Worm (Caenorhabditis elegans): ENCODE measurements around the gene F13A2.2.
A peak's percentile ranks its signal among the peaks of the same experiment; 100 is the strongest.

F13A2.2 gene

ce11 chrV:4357369-4357768, 27.0 kb downstream of the F13A2.2 start:
- TF ChIP-seq lir-3 (tag; optimal IDR thresholded peaks at IDR 0.05; ENCODE audit: poor library complexity) (no peak), hlh-17 (GFP tag; optimal IDR thresholded peaks at IDR 0.05; ENCODE audit: borderline replicate concordance) (no peak), nhr-84 (tag; optimal IDR thresholded peaks at IDR 0.05) (no peak), aha-1 (tag; optimal IDR thresholded peaks at IDR 0.05) (no peak), nhr-90 (tag; optimal IDR thresholded peaks at IDR 0.05; ENCODE audit: poor library complexity) (no peak), lin-13 (GFP tag; optimal IDR thresholded peaks at IDR 0.05) (no peak), ceh-88 (GFP tag; IDR thresholded peaks at IDR 0.05) (no peak), fkh-10 (GFP tag; optimal IDR thresholded peaks at IDR 0.05) (no peak), Y116A8C.19 (tag; optimal IDR thresholded peaks at IDR 0.05; ENCODE audit: borderline replicate concordance) (no peak), nhr-71 (tag; optimal IDR thresholded peaks at IDR 0.05) (peak; percentile 46), unc-30 (tag; optimal IDR thresholded peaks at IDR 0.05) (no peak), lsy-2 (tag; optimal IDR thresholded peaks at IDR 0.05) (peak in 1 of 2 experiments; percentile 36), lin-39 (tag; optimal IDR thresholded peaks at IDR 0.05) (no peak), snpc-4 (tag; optimal IDR thresholded peaks at IDR 0.05) (no peak), alr-1 (tag; optimal IDR thresholded peaks at IDR 0.05; ENCODE audit: borderline replicate concordance) (no peak), sox-4 (tag; optimal IDR thresholded peaks at IDR 0.05) (no peak), C04F5.9 (tag; optimal IDR thresholded peaks at IDR 0.05) (no peak), unc-86 (tag; optimal IDR thresholded peaks at IDR 0.05) (no peak), nhr-47 (tag; optimal IDR thresholded peaks at IDR 0.05) (peak; percentile 22), nhr-76 (tag; optimal IDR thresholded peaks at IDR 0.05) (no peak), egl-27 (tag; optimal IDR thresholded peaks at IDR 0.05) (no peak), ceh-82 (tag; optimal IDR thresholded peaks at IDR 0.05) (peak in 2 of 3 experiments; percentile 15 to 56), unc-130 (tag; optimal IDR thresholded peaks at IDR 0.05) (no peak), nhr-77 (tag; optimal IDR thresholded peaks at IDR 0.05) (no peak), ceh-8 (GFP tag; optimal IDR thresholded peaks at IDR 0.05) (peak; percentile 49), ceh-63 (GFP tag; optimal IDR thresholded peaks at IDR 0.05) (no peak), mab-9 (GFP tag; IDR thresholded peaks at IDR 0.05) (no peak), dsc-1 (tag; optimal IDR thresholded peaks at IDR 0.05) (no peak), lin-35 (GFP tag; optimal IDR thresholded peaks at IDR 0.05) (no peak), blmp-1 (tag; optimal IDR thresholded peaks at IDR 0.05) (peak; percentile 93), dpl-1 (GFP tag; optimal IDR thresholded peaks at IDR 0.05) (no peak), zip-4 (GFP tag; optimal IDR thresholded peaks at IDR 0.05) (no peak), C16A3.4 (tag; optimal IDR thresholded peaks at IDR 0.05) (no peak), ets-5 (GFP tag; IDR thresholded peaks at IDR 0.05) (no peak), egl-13 (tag; optimal IDR thresholded peaks at IDR 0.05) (no peak), mep-1 (tag; optimal IDR thresholded peaks at IDR 0.05) (peak; percentile 7), ama-1 (optimal IDR thresholded peaks at IDR 0.05) (no peak), irx-1 (tag; optimal IDR thresholded peaks at IDR 0.05) (peak; percentile 21), vab-15 (tag; optimal IDR thresholded peaks at IDR 0.05) (no peak), snu-23 (GFP tag; optimal IDR thresholded peaks at IDR 0.05) (no peak), tbx-2 (tag; optimal IDR thresholded peaks at IDR 0.05) (peak; percentile 64), skn-1 (tag; optimal IDR thresholded peaks at IDR 0.05) (peak; percentile 38), nhr-237 (tag; optimal IDR thresholded peaks at IDR 0.05) (no peak), grh-1 (GFP tag; IDR thresholded peaks at IDR 0.05) (no peak), xbp-1 (tag; optimal IDR thresholded peaks at IDR 0.05) (no peak), nhr-19 (GFP tag; conservative IDR thresholded peaks at IDR 0.05) (no peak), isw-1 (GFP tag; IDR thresholded peaks at IDR 0.05) (no peak), sptf-1 (tag; optimal IDR thresholded peaks at IDR 0.05) (no peak), unc-98 (GFP tag; IDR thresholded peaks at IDR 0.05) (no peak), zag-1 (tag; optimal IDR thresholded peaks at IDR 0.05) (no peak), pqm-1 (tag; optimal IDR thresholded peaks at IDR 0.05) (no peak), ceh-90 (tag; optimal IDR thresholded peaks at IDR 0.05) (no peak), lin-14 (GFP tag; optimal IDR thresholded peaks at IDR 0.05) (peak; percentile 80), nhr-20 (tag; optimal IDR thresholded peaks at IDR 0.05) (no peak)
